Worm (Caenorhabditis elegans): ENCODE data around the gene F15B9.10.

Gene F15B9.10

DNA sequence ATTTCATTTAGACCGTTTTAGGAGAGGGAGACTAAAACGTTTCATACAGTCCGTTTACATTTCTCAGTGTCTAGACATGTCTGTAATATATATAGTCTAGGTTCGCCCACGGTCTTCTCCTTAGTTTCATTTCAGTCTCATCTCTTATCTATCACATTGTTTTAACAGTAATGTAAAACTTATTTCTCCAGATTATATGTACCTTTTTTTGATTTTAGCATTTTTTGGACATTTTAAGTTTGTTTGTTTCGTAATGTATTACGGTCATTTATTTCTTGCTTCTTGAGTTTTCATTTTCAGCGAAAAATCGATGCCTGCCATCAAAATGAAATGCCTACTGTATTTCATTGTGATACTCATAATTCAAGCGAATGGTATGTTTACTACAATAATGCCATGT is 5.1 kb upstream of the F15B9.10 start, which contains the start of gene F15B9.6:
F15B9.6 (plus strand) TSS at position 301 of the 400 bp plus-strand sequence.
- TF ChIP-seq skn-1 (tag; optimal IDR thresholded peaks at IDR 0.05) (no peak), ceh-82 (tag; optimal IDR thresholded peaks at IDR 0.05) (no peak), elt-1 (tag; optimal IDR thresholded peaks at IDR 0.05) (no peak), nfya-1 (tag; optimal IDR thresholded peaks at IDR 0.05; ENCODE audit: insufficient read depth) (no peak), zag-1 (tag; optimal IDR thresholded peaks at IDR 0.05) (no peak), ceh-28 (tag; optimal IDR thresholded peaks at IDR 0.05) (no peak), mdl-1 (tag; optimal IDR thresholded peaks at IDR 0.05) (no peak), ztf-4 (tag; optimal IDR thresholded peaks at IDR 0.05) (no peak), nhr-43 (tag; optimal IDR thresholded peaks at IDR 0.05; ENCODE audit: poor library complexity, severe bottlenecking) (no peak)

DNA sequence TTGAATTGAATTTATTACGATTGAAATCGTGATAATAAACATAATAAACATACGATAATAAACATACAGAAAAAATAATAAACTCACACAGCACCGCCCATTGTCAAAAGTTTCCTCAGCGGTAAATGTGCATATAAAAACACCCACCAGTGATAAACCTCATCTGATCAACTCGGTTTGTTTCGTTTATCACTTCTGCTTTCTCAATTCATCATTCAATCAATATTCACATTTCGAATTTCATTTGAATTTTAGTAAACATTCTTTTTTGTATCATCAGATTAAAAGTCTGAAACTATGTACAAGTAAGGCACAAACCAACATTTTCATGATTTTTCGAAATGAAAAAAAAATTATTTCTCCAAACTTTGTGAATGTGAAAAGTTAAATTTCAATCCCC is 4.4 kb upstream of the F15B9.10 start, which contains the start of gene try-10:
try-10 (minus strand) TSS at position 101 of the 400 bp plus-strand sequence.
- no peak for TF ChIP-seq ceh-16 (tag; optimal IDR thresholded peaks at IDR 0.05)
- TF ChIP-seq nhr-67 (tag; optimal IDR thresholded peaks at IDR 0.05): no peak
- no peak for TF ChIP-seq nhr-237 (tag; optimal IDR thresholded peaks at IDR 0.05)
- no peak for TF ChIP-seq ztf-4 (tag; optimal IDR thresholded peaks at IDR 0.05)
- TF ChIP-seq nhr-11 (tag; optimal IDR thresholded peaks at IDR 0.05): no peak
- no peak for TF ChIP-seq ztf-11 (tag; optimal IDR thresholded peaks at IDR 0.05)
- no peak for TF ChIP-seq fkh-2 (tag; optimal IDR thresholded peaks at IDR 0.05)
- TF ChIP-seq daf-12 (tag; optimal IDR thresholded peaks at IDR 0.05): no peak
- TF ChIP-seq hmg-11 (tag; optimal IDR thresholded peaks at IDR 0.05): no peak

DNA sequence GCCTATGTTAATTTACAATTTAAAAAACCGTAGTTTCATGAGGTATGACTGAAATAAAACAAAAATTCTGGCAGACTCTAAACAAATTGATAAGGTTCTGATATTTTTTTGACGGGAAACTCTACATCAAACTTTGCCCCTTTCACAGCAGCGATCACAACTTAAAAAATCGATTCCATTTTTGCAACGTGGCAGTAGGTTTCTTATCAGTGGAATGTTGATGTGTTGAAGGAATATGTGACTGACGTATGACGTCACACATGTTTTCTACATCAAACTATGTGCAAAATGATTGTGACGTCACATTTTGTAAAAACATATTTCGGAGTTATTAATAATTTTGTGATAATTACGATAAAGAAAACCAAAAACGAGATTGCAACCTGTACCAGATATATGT is 3.2 kb upstream of the F15B9.10 start:
- TF ChIP-seq skn-1 (tag; optimal IDR thresholded peaks at IDR 0.05): no peak
- TF ChIP-seq nhr-67 (tag; optimal IDR thresholded peaks at IDR 0.05): no peak
- peak; percentile 26 for TF ChIP-seq jun-1 (tag; optimal IDR thresholded peaks at IDR 0.05)
- peak; percentile 15 for TF ChIP-seq pha-4 (tag; optimal IDR thresholded peaks at IDR 0.05)
- peak; percentile 91 for TF ChIP-seq elt-2 (tag; optimal IDR thresholded peaks at IDR 0.05)
- no peak for TF ChIP-seq nhr-23 (tag; optimal IDR thresholded peaks at IDR 0.05)
- no peak for TF ChIP-seq fos-1 (tag; optimal IDR thresholded peaks at IDR 0.05)
- peak; percentile 70 for TF ChIP-seq pqm-1 (tag; optimal IDR thresholded peaks at IDR 0.05)
- no peak for TF ChIP-seq ama-1 (optimal IDR thresholded peaks at IDR 0.05)
- no peak for TF ChIP-seq lin-39 (tag; optimal IDR thresholded peaks at IDR 0.05)
- no peak for TF ChIP-seq sea-2 (GFP tag; optimal IDR thresholded peaks at IDR 0.05)
- TF ChIP-seq ceh-28 (tag; optimal IDR thresholded peaks at IDR 0.05): peak; percentile 22

DNA sequence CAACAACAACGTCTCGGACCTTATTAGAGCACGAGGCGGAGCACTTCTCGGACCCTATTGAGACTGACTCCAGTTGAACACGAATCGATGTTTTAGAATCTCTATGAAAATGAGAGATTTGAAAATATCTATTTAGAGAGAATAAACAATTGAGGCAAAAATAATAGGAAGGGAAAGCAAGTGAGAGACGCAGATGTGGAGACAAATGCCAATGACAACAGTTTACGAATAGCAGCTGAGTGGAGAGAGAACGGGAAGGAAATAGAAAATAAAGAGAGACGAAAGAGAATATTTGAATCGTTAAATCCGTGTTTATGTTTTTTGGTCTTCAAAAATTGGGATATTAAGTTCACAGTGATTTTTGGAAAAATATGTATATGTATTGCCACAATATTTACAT is 1.1 kb upstream of the F15B9.10 start:
- TF ChIP-seq ceh-28 (tag; optimal IDR thresholded peaks at IDR 0.05) (peak; percentile 14), pqm-1 (tag; optimal IDR thresholded peaks at IDR 0.05) (no peak), unc-39 (tag; optimal IDR thresholded peaks at IDR 0.05) (no peak), ceh-9 (tag; optimal IDR thresholded peaks at IDR 0.05) (no peak), nhr-25 (tag; optimal IDR thresholded peaks at IDR 0.05) (peak; percentile 1), egl-27 (tag; optimal IDR thresholded peaks at IDR 0.05) (no peak), egl-5 (tag; optimal IDR thresholded peaks at IDR 0.05) (peak; percentile 23), nfya-1 (tag; optimal IDR thresholded peaks at IDR 0.05; ENCODE audit: insufficient read depth) (peak; percentile 58), elt-2 (tag; optimal IDR thresholded peaks at IDR 0.05) (peak; percentile 25), nhr-76 (tag; optimal IDR thresholded peaks at IDR 0.05) (no peak), pha-4 (tag; optimal IDR thresholded peaks at IDR 0.05) (peak; percentile 2), unc-62 (GFP tag; optimal IDR thresholded peaks at IDR 0.05) (no peak), ztf-11 (tag; optimal IDR thresholded peaks at IDR 0.05) (no peak)

DNA sequence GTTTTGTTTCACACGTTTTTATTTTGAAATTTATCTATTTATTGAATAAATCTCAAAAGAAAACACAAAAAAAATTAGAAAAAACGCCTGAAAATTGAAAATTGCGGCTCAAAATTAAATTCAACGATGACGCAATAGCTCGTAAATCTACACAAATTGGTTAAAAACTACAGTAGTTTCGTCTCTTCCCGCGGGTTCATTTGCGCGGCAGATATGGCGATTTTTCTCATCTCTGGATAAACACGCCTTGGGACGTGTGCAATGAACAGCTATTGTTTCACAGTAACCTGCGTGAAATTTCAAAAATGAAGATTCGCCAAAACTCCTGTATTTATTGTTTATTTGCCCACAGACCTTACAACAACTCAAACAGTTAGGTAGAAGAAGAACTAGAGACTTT is 546 bp upstream of the F15B9.10 start:
- TF ChIP-seq aly-2 (tag; optimal IDR thresholded peaks at IDR 0.05): no peak
- TF ChIP-seq jun-1 (tag; optimal IDR thresholded peaks at IDR 0.05): no peak
- TF ChIP-seq ceh-28 (tag; optimal IDR thresholded peaks at IDR 0.05): no peak
- no peak for TF ChIP-seq pha-4 (tag; optimal IDR thresholded peaks at IDR 0.05)
- no peak for TF ChIP-seq nhr-76 (tag; optimal IDR thresholded peaks at IDR 0.05)
- TF ChIP-seq mdl-1 (tag; optimal IDR thresholded peaks at IDR 0.05): no peak
- no peak for TF ChIP-seq eor-1 (tag; optimal IDR thresholded peaks at IDR 0.05)
- no peak for TF ChIP-seq lin-39 (tag; optimal IDR thresholded peaks at IDR 0.05)
- TF ChIP-seq nhr-43 (tag; optimal IDR thresholded peaks at IDR 0.05; ENCODE audit: poor library complexity, severe bottlenecking): no peak
- no peak for TF ChIP-seq nfya-1 (tag; optimal IDR thresholded peaks at IDR 0.05; ENCODE audit: insufficient read depth)
- no peak for TF ChIP-seq ceh-16 (tag; optimal IDR thresholded peaks at IDR 0.05)
- no peak for TF ChIP-seq ceh-9 (tag; optimal IDR thresholded peaks at IDR 0.05)
- no peak for TF ChIP-seq nhr-11 (tag; optimal IDR thresholded peaks at IDR 0.05)

Data from whole organism, L3 larva.